Fruit fly (Drosophila melanogaster) Kc167 (cell line): ENCODE data around the gene Polr2J.

ENCODE experiments used
- Myc ChIP-seq: fragments of >200 bp; optimal IDR thresholded peaks from 2 replicates; lab custom pipeline; 2017; ENCODE audit warnings: missing external identifiers
- Sin3A ChIP-seq: fragments of >200 bp; optimal IDR thresholded peaks from 2 replicates; lab custom pipeline; 2018; ENCODE audit warnings: missing external identifiers
- h ChIP-seq: fragments of >200 bp; optimal IDR thresholded peaks from 3 replicates; lab custom pipeline; 2018; ENCODE audit warnings: missing external identifiers
- insv ChIP-seq: fragments of >200 bp; optimal IDR thresholded peaks from 3 replicates; lab custom pipeline; 2018; ENCODE audit warnings: missing external identifiers
- psq ChIP-seq: fragments of >200 bp; optimal IDR thresholded peaks from 2 replicates; lab custom pipeline; 2017; ENCODE audit warnings: missing external identifiers
- ttk ChIP-seq: sonication (Bioruptor generic); optimal IDR thresholded peaks from 2 replicates; lab custom pipeline; 2017; ENCODE audit warnings: missing external identifiers

The Polr2J gene

dm6 chr2L:17431359-17431675 lies 21.1 kb upstream of the Polr2J start:
- TF ChIP-seq insv (lab: Kevin White, UChicago) (no peak), Myc (lab: Kevin White, UChicago) (no peak), Sin3A (no peak), psq (lab: Kevin White, UChicago) (no peak), ttk (no peak), h (lab: Kevin White, UChicago) (no peak)

DNA sequence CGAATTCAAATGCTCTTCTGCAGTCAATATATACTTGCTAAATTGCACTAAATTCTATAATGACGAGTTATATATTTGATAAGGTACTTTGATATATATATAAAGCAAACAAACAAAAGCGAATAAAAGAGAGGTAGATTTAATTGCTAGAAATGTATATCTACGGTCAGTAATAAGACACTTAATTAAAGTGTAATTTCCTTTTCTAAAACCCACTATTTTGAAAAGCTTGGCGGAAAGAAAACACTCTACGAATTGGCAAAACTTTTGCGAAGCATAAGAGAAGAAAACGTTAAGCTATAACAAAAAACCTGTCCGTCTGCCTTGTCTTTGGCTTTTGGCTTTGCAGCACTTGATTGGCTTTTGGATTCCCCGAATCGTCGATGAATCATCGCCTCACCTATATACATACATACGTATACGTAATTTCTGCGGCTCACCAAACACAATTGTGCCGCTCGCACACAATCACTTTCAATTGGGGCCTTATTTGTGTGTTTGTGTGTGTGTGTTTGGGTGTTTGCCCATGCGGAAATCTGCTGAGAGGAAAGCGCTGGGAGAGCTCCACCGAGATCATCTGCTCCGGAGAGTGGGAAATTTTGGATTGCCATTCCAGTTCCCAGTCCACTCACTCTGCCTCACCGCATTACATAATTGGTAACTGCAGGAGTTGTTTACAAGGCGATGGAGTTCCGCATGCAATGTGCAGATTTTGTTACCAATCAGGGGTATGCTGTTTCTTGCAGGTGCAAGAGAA lies 20.6 kb upstream of the Polr2J start:
- no peak for TF ChIP-seq ttk
- TF ChIP-seq h (lab: Kevin White, UChicago): no peak
- TF ChIP-seq insv (lab: Kevin White, UChicago): no peak
- no peak for TF ChIP-seq psq (lab: Kevin White, UChicago)
- TF ChIP-seq Sin3A: no peak
- TF ChIP-seq Myc (lab: Kevin White, UChicago): no peak

dm6 chr2L:17429788-17430587 lies 19.8 kb upstream of the Polr2J start:
- TF ChIP-seq ttk (no peak), h (lab: Kevin White, UChicago) (no peak), insv (lab: Kevin White, UChicago) (no peak), Myc (lab: Kevin White, UChicago) (no peak), Sin3A (no peak), psq (lab: Kevin White, UChicago) (no peak)

DNA sequence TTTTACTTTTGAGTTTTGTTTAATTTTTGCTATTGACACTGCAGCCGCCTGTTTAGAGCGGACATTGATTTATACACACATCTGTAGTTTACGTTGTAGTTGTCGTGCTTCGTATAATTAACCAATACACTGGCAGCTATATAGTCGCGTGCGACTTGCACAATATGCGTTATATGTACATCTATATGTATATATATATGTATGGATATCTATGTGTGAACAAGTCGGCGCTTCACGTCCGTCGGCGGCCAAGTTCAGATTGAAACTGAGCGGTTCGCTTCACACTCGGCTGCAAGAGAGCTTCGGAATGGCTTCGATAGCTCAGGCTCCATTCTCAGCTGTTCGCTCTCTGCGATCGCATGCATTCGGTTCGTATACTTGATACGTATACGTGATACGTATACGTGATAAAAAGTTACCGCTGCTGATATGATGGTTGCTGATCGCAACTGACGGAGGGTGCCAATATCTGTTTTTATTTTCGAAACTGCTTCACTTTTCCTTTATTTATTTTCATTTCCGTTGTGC lies 17.8 kb upstream of the Polr2J start:
- TF ChIP-seq Myc (lab: Kevin White, UChicago) (no peak), insv (lab: Kevin White, UChicago) (no peak), ttk (no peak), Sin3A (no peak), psq (lab: Kevin White, UChicago) (no peak), h (lab: Kevin White, UChicago) (no peak)

DNA sequence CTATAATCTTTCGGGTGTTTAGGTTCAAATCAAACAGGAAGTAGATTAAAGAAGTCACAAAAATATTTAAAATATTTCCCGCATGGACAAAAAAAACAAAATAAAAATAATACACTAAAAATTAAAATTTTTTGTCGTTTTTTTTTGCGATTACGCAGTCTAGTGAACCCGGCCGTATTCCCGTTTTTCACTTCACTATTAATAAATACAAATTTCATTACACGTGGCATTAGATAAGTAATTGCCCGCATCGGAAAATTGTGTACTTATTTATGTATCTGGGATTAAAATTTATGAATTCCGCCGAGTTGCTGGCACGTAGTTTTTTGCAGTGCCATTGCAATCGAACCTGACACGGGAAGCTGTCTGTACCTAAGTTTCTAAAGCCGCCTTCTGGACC lies 17.0 kb upstream of the Polr2J start:
- no peak for TF ChIP-seq h (lab: Kevin White, UChicago)
- no peak for TF ChIP-seq Sin3A
- TF ChIP-seq Myc (lab: Kevin White, UChicago): no peak
- no peak for TF ChIP-seq insv (lab: Kevin White, UChicago)
- no peak for TF ChIP-seq ttk
- no peak for TF ChIP-seq psq (lab: Kevin White, UChicago)

DNA sequence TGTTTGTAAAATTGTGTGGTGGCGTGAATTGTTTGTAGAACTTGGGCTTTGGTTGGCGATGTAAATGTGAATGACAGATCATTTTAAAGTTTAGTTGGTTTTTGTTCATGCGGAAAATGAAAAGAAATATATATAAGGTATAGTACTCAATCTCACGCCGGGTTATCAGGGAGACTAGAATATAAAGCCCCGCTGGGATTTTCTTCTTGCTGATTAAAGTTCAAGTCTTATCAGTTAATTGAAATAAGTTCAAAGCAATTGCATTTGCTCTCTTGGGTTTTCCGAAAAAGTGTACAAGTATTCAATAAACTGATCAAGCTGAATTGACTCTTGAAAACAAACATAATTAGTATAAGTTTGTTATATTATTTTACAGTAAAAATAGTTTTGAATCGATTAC lies 15.2 kb upstream of the Polr2J start:
- no peak for TF ChIP-seq Sin3A
- TF ChIP-seq psq (lab: Kevin White, UChicago): no peak
- TF ChIP-seq insv (lab: Kevin White, UChicago): no peak
- no peak for TF ChIP-seq h (lab: Kevin White, UChicago)
- no peak for TF ChIP-seq Myc (lab: Kevin White, UChicago)
- no peak for TF ChIP-seq ttk

DNA sequence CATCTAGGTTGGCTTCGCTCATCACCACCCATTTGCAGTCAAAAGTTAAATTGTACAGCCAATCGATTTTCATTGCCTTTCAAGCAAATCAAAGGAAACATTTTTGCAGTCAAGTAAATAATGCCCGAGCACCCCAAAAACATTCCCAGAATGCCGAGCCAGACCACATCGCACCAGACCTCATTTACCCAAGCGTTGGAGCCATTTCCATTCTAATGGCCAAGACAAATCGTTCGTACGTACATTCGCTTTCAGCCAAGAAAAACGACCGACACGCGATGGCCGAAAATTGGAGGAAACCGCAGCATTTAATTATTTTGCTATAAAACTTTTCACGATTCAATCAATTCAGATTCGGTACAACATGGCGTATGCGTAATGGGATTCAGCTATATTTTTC lies 14.8 kb upstream of the Polr2J start:
- TF ChIP-seq h (lab: Kevin White, UChicago) (no peak), insv (lab: Kevin White, UChicago) (no peak), Sin3A (no peak), ttk (no peak), Myc (lab: Kevin White, UChicago) (no peak), psq (lab: Kevin White, UChicago) (no peak)

DNA sequence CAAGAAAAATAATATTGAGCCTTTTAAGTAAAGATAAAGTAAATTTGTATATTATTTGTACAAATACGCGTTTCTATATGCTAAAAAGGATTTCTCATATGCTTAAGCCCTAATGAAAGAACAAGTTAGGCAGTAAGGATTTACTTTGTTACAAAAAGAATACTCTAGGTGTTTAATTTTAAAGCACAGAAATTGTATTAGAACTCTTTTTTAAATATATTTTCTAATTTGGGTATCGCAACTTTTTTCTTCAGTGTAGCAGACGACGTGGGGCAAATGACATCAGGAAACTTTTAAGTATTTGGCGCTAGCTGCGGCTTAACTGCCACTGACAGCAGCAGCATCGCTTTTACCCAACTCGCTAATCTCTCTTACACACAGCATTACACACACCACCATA lies 11.9 kb upstream of the Polr2J start:
- TF ChIP-seq Myc (lab: Kevin White, UChicago) (no peak), psq (lab: Kevin White, UChicago) (no peak)

DNA sequence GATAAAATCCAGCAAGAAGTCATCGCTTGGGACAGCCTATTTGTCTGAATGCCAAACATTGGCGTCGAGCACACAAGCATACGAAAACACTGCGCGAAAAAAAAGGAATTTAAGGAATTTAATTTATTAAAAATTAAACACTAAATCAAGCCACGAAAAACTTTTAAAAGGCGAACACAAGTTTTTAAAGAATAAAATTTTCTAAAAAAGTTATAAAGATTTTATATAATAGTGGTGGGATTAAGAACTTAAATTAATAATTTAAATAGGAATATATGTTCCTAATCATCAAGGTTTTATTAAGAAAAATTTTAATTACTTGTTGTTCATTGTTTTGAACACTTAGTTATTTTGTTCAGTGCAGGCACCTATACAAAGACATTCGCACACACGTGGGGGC lies 11.2 kb upstream of the Polr2J start:
- TF ChIP-seq h (lab: Kevin White, UChicago) (no peak), ttk (no peak), psq (lab: Kevin White, UChicago) (no peak), Myc (lab: Kevin White, UChicago) (no peak), Sin3A (no peak), insv (lab: Kevin White, UChicago) (no peak)

DNA sequence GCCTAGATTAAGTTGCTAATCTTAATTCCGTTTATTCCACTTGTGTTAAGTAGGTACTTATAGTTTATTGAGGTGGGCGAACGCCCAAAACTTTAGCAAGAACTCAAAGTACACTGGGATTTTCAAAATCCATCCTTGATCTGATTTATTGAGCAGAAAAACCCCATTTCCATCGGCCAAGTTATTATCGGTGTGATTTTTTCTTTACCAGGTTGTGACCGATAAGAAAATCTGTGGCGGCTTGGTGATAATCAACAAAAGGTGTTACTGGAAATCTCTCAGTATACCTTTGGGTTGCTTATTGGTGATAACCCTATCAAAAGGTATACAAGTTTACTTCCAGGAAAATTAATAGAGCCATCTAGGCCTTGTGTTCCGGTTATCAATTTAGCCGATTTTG lies 10.2 kb upstream of the Polr2J start:
- TF ChIP-seq Sin3A (no peak), h (lab: Kevin White, UChicago) (no peak)

DNA sequence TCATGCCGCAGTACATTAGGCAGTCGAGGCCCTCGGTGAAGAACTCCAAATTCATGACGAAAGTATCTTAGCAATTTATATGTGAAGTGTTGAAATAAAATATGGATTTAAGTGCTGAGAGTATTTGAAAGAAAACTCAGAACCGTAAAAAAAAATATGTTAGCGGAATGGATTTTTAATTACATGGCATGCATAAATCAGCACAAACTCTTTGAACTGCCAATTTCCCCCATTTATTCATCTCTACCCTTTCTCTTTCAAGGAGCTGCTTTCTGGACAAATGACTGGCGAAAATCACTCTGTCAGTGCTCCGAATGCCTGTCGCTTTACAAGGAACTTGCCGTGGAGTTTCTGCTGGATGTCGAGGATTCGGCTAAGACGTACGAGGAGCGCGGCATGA lies 2.3 kb upstream of the Polr2J start, which contains the start of gene Rsph9:
Gene Rsph9 (minus strand): TSS at position 101 of the 400 bp plus-strand sequence.
- TF ChIP-seq ttk (no peak), Myc (lab: Kevin White, UChicago) (no peak), Sin3A (no peak), psq (lab: Kevin White, UChicago) (no peak), insv (lab: Kevin White, UChicago) (no peak), h (lab: Kevin White, UChicago) (no peak)

DNA sequence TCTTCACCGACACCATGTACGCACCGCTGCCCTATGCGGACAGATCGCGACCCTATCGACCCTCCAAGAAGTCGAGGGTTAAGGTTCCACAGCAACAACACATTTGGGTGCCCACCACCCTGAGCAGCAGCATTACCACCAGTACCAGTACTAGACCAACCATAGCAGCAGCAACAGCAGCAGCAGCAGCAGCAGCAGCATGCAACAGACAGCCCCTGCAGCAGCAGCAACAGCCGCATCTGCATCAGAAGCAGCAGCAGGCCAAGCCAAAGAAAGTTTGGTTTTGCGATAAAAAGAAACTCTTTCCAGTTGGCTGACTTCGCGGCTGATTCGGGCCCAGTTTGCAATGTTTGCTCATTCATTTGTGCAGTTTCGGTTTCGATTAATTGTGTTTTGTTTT lies 7.7 kb downstream of the Polr2J start:
- TF ChIP-seq psq (lab: Kevin White, UChicago) (no peak), insv (lab: Kevin White, UChicago) (no peak), ttk (no peak), Sin3A (no peak), Myc (lab: Kevin White, UChicago) (no peak), h (lab: Kevin White, UChicago) (no peak)
